Worm (Caenorhabditis elegans) whole organism, L2 larva: Measurements from ENCODE around the gene mes-4.

Experiments
- ZK546.5 ChIP-seq: sonication (generic microtip); optimal IDR thresholded peaks from 2 replicates; lab custom pipeline; 2017; ENCODE audit warnings: missing biosample characterization, missing genetic modification characterization
- lsy-2 ChIP-seq, 2 experiments: fragments of 150-350 bp in 1 of 2; sonication (generic microtip) in 1 of 2; optimal IDR thresholded peaks; 2 replicates each; lab custom pipeline; 2014 to 2017; ENCODE audit warnings: missing biosample characterization in 2 of 2, missing genetic modification characterization in 2 of 2
- nhr-11 ChIP-seq: fragments of 150-350 bp; optimal IDR thresholded peaks from 2 replicates; lab custom pipeline; 2014; ENCODE audit warnings: missing biosample characterization, missing genetic modification characterization
- nhr-237 ChIP-seq: fragments of 150-350 bp; optimal IDR thresholded peaks from 2 replicates; lab custom pipeline; 2014; ENCODE audit warnings: missing biosample characterization, missing genetic modification characterization
- skn-1 ChIP-seq: sonication (generic microtip); optimal IDR thresholded peaks from 2 replicates; lab custom pipeline; 2017; ENCODE audit warnings: missing biosample characterization, missing genetic modification characterization
- snpc-4 ChIP-seq: fragments of 150-350 bp; optimal IDR thresholded peaks from 2 replicates; lab custom pipeline; 2014; ENCODE audit warnings: missing biosample characterization, missing genetic modification characterization
- zag-1 ChIP-seq: fragments of 150-350 bp; optimal IDR thresholded peaks from 2 replicates; lab custom pipeline; 2014; ENCODE audit warnings: missing biosample characterization, missing genetic modification characterization
- ztf-11 ChIP-seq: sonication (generic microtip); optimal IDR thresholded peaks from 2 replicates; lab custom pipeline; 2017; ENCODE audit warnings: missing biosample characterization, missing genetic modification characterization

DNA sequence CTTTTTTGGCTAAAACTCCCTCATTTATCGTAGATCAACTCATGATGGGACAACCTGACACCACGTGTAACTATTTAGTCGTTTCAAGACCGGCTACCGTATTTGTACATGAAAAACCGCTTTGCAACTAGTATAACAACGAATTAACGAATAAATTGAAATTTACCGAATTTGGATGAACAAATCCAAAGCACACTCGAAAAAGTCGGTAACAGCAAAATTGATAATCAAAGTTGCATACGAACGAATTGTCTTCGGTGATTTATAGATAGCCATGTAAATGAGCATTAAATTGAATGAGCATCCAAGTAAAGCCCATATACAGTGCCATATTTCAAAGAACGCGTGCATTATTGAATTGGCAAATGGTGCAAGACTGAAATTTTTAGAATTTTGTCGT lies 5.0 kb downstream of the mes-4 start, which contains the start of gene srd-17:
- TF ChIP-seq nhr-11 (no peak), snpc-4 (no peak), zag-1 (tag; lab: Kevin White, UChicago) (no peak), lsy-2 (tag; optimal IDR thresholded peaks at IDR 0.05; lab: Kevin White, UChicago) (no peak), ztf-11 (tag; lab: Kevin White, UChicago) (no peak), ZK546.5 (tag; lab: Kevin White, UChicago) (no peak), nhr-237 (tag; lab: Kevin White, UChicago) (no peak), skn-1 (no peak)
